Worm (Caenorhabditis elegans): Measurements from ENCODE around the gene sre-9.

sre-9 gene

DNA sequence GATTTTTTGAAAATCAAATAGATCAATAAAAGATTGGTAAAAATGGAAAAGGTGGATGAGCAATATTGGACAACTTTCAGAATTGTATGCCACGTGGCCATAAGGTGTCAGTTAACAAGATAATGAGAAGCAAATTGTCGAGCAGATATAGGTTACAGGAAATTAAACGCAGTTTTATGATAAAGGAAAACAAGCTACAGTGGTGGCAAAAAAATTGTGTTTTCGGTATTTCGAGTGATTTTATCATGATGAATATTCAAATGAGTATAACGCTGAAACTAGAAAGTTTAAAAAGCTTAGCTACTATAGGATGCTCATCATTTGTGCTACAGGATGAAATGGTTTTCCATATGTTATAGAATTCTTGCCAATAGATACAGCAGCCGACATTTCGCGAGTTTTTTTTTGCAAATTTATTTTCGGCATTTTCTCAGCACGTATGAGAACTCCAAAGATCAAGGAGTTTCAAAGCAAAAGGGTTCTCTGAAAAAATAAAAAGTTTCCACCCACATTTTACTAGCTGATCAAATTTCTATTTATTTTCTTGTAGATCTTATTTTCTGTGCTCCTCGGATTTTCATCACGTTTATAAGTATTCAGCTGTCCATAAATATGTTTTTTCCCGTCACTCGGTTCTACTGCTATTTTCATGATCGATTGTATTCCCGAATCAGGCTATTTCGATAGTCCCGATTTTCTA is 7.8 kb downstream of the sre-9 start, which contains the start of the genes str-229 and srh-190:
Gene str-229 (minus strand): TSS at position 101 of the 700 bp plus-strand sequence.
Gene srh-190 (plus strand): TSS at position 650 of the 700 bp plus-strand sequence.
- TF ChIP-seq R02D3.7 (tag; optimal IDR thresholded peaks at IDR 0.05) (no peak), nhr-12 (tag; optimal IDR thresholded peaks at IDR 0.05) (no peak), elt-1 (tag; optimal IDR thresholded peaks at IDR 0.05) (no peak)

DNA sequence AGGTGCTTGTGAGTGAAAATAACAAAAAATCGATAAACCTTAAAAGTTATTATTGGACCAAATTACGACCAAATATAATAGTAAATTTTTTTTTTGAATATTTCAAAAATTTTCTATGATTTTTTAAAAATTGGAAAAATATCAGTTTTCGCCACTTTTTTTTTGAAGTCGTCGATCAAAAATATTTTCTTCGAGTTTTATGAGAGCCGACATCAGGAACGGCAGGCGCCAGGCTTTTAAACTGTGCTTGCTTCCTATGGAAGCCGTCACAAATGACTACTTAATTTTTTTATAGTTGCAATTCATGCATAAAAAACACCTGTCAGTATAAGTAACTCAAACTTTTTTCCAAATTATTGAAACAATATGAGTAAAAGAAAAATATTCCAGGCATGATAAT is 8.7 kb downstream of the sre-9 start:
- TF ChIP-seq mdl-1 (tag; optimal IDR thresholded peaks at IDR 0.05): no peak
- TF ChIP-seq dmd-4 (tag; optimal IDR thresholded peaks at IDR 0.05): no peak
- no peak for TF ChIP-seq skn-1 (tag; optimal IDR thresholded peaks at IDR 0.05)
- no peak for TF ChIP-seq blmp-1 (tag; optimal IDR thresholded peaks at IDR 0.05; ENCODE audit: insufficient read depth)

DNA sequence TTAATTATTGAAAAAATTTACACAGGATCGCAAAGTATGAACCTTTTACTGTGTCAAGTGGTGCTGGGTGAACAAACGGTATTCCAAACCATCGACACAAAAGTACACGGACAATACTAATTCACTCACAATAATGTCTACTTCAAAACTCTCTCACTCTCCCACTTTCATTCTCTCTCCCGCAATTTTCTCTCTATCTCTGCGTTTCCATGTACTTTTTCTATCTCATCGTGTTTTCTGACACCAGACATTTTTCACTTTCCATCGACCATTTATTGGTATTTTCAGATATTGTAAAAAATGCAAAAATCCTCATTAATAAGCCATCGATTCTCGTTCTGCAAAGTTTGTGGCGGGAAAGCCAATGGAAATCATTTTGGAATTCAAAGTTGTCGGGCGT is 11.1 kb downstream of the sre-9 start, which contains the start of gene nhr-156:
Gene nhr-156 (plus strand): TSS at position 266 of the 400 bp plus-strand sequence.
- TF ChIP-seq gmeb-1 (tag; optimal IDR thresholded peaks at IDR 0.05): peak; percentile 2
- TF ChIP-seq peb-1 (tag; optimal IDR thresholded peaks at IDR 0.05): no peak
- no peak for TF ChIP-seq lin-39 (tag; optimal IDR thresholded peaks at IDR 0.05)
- no peak for TF ChIP-seq sma-9 (GFP tag; optimal IDR thresholded peaks at IDR 0.05)
- no peak for TF ChIP-seq sma-9 (tag; optimal IDR thresholded peaks at IDR 0.05)
- TF ChIP-seq nhr-129 (tag; optimal IDR thresholded peaks at IDR 0.05): peak; percentile 6
- TF ChIP-seq nhr-10 (tag; optimal IDR thresholded peaks at IDR 0.05): no peak
- no peak for TF ChIP-seq C34F6.9 (tag; optimal IDR thresholded peaks at IDR 0.05)
- TF ChIP-seq blmp-1 (tag; optimal IDR thresholded peaks at IDR 0.05; ENCODE audit: insufficient read depth): peak; percentile 9
- TF ChIP-seq nhr-77 (tag; optimal IDR thresholded peaks at IDR 0.05): no peak
- no peak for TF ChIP-seq nhr-21 (tag; optimal IDR thresholded peaks at IDR 0.05)
- TF ChIP-seq sem-4 (tag; optimal IDR thresholded peaks at IDR 0.05): no peak
- TF ChIP-seq unc-55 (GFP tag; optimal IDR thresholded peaks at IDR 0.05): no peak

DNA sequence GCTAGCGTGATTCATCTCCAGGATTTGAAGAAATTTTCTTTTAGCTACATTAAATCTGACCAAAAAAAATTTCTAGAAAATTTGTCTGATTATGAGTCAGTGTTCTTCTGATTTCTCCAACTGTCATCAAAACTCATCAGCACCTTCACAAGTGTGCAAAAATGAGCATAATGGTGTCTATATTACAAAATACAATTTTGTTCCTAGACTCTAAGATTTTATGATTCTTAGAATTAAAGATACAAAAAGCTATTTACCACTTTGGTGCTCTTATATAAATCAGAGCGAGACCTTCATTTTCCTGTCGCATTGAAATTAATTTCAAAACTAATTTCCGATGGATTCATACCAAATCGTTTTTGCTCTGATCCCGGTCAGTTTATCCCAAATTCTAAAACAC is 17.7 kb downstream of the sre-9 start, which contains the start of gene srx-68:
Gene srx-68 (plus strand): TSS at position 301 of the 400 bp plus-strand sequence.
- no peak for TF ChIP-seq alr-1 (tag; optimal IDR thresholded peaks at IDR 0.05)
- no peak for TF ChIP-seq dmd-4 (tag; optimal IDR thresholded peaks at IDR 0.05)
- TF ChIP-seq ztf-11 (tag; optimal IDR thresholded peaks at IDR 0.05): no peak
- TF ChIP-seq ceh-82 (tag; optimal IDR thresholded peaks at IDR 0.05): no peak

DNA sequence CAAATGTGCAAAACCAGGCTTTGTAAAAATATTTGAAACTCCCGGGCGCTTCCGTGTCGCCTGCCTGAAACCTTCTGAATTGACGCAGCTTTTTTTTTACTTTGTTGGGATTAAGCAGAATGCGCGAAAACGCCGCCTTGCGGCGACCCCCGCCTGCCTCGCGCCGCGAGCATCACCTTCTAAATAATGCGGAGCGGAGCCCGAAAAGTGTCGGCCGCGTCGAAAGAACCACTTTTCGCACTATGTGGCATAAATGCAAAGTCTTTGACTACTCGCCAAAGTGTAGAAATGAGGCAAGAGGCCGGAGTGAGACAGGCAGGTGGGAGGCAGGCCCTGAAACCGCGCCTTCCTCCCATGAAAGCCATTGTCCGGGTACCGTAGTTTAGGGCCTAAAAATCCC is 18.4 kb downstream of the sre-9 start:
- no peak for TF ChIP-seq ama-1 (optimal IDR thresholded peaks at IDR 0.05)
- no peak for TF ChIP-seq ztf-11 (tag; optimal IDR thresholded peaks at IDR 0.05)
- no peak for TF ChIP-seq nhr-10 (tag; optimal IDR thresholded peaks at IDR 0.05)
- TF ChIP-seq lsy-2 (tag; optimal IDR thresholded peaks at IDR 0.05): no peak
- TF ChIP-seq ztf-4 (tag; optimal IDR thresholded peaks at IDR 0.05): no peak
- TF ChIP-seq nhr-6 (tag; optimal IDR thresholded peaks at IDR 0.05): no peak
- TF ChIP-seq sma-3 (GFP tag; optimal IDR thresholded peaks at IDR 0.05): no peak
- TF ChIP-seq sma-9 (GFP tag; optimal IDR thresholded peaks at IDR 0.05): no peak
- TF ChIP-seq sma-9 (tag; optimal IDR thresholded peaks at IDR 0.05): no peak
- no peak for TF ChIP-seq skn-1 (tag; optimal IDR thresholded peaks at IDR 0.05)
- no peak for TF ChIP-seq mab-5 (tag; optimal IDR thresholded peaks at IDR 0.05)

DNA sequence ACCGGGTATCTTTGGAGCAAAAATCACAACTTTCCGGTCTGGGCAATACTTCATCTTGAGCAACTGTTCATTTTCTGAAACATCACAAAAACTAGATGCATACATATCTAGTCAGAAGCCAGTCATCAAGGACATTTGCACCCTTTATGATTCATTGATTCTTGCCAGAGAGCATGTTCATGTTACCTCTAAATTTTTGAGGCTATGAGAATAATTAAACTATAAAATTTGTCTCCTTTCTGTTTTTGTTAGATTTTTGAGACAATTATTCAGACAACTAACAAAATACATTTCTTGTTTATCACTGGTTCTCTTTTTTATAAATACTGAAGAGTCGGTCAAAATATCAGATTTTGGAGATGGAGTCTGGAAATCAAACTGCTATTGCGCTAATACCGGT is 21.7 kb downstream of the sre-9 start, which contains the start of gene srx-67:
Gene srx-67 (plus strand): TSS at position 301 of the 400 bp plus-strand sequence.
- TF ChIP-seq ZK546.5 (tag; optimal IDR thresholded peaks at IDR 0.05): no peak
- no peak for TF ChIP-seq ztf-1 (GFP tag; conservative IDR thresholded peaks at IDR 0.05)
- TF ChIP-seq aly-2 (tag; optimal IDR thresholded peaks at IDR 0.05): no peak
- TF ChIP-seq unc-55 (GFP tag; optimal IDR thresholded peaks at IDR 0.05): no peak
- TF ChIP-seq lin-11 (tag; optimal IDR thresholded peaks at IDR 0.05): no peak
- no peak for TF ChIP-seq blmp-1 (tag; optimal IDR thresholded peaks at IDR 0.05; ENCODE audit: insufficient read depth)

Data from whole organism, L2 larva.